Fruit fly (Drosophila melanogaster): ENCODE measurements around the gene CG5167.
A peak's percentile ranks its signal among the peaks of the same experiment; 100 is the strongest.

CG5167 gene

dm6 chr3R:12406235-12407196 lies at the start of gene CG5167 (continued):
- TF ChIP-seq CG6854 (GFP tag; optimal IDR thresholded peaks at IDR 0.05) (peak; percentile 59), CG8319 (GFP tag; optimal IDR thresholded peaks at IDR 0.05) (no peak), CG4318 (GFP tag; optimal IDR thresholded peaks at IDR 0.05) (no peak), CG3032 (tag; optimal IDR thresholded peaks at IDR 0.05) (peak; percentile 7), dsx (GFP tag; optimal IDR thresholded peaks at IDR 0.05; ENCODE audit: poor library complexity, severe bottlenecking) (peak; percentile 2), Sox14 (GFP tag; optimal IDR thresholded peaks at IDR 0.05) (peak; percentile 19), salr (GFP tag; optimal IDR thresholded peaks at IDR 0.05) (peak; percentile 41 to 50), net (GFP tag; optimal IDR thresholded peaks at IDR 0.05) (peak; percentile 76), ss (GFP tag; optimal IDR thresholded peaks at IDR 0.05) (peak; percentile 84 to 89), vri (GFP tag; optimal IDR thresholded peaks at IDR 0.05) (peak; percentile 16)

- TF ChIP-seq CG6276 (GFP tag; optimal IDR thresholded peaks at IDR 0.05) (no peak), CG6854 (GFP tag; optimal IDR thresholded peaks at IDR 0.05) (peak; percentile 26), ss (GFP tag; optimal IDR thresholded peaks at IDR 0.05) (no peak), CG34406 (GFP tag; optimal IDR thresholded peaks at IDR 0.05) (no peak), CG8119 (GFP tag; IDR thresholded peaks at IDR 0.05) (no peak), Eip75B (GFP tag; optimal IDR thresholded peaks at IDR 0.05) (no peak), CG6163 (GFP tag; IDR thresholded peaks at IDR 0.05) (no peak), topi (GFP tag; optimal IDR thresholded peaks at IDR 0.05) (no peak), CG3919 (GFP tag; optimal IDR thresholded peaks at IDR 0.05) (peak; percentile 1), Blimp-1 (GFP tag; optimal IDR thresholded peaks at IDR 0.05) (peak; percentile 75), CG1621 (tag; optimal IDR thresholded peaks at IDR 0.05) (no peak), Eip78C (GFP tag) (peak; percentile 57)
Measured at dm6 chr3R:12359837-12360236, 46.5 kb upstream of the CG5167 start, which contains the start of gene CG4115. Gene CG4115 (plus strand): TSS chr3R:12360008.

dm6 chr3R:12361962-12362497 lies 44.3 kb upstream of the CG5167 start:
- no peak for TF ChIP-seq CG6163 (GFP tag; IDR thresholded peaks at IDR 0.05)
- TF ChIP-seq dsx (GFP tag; optimal IDR thresholded peaks at IDR 0.05; ENCODE audit: poor library complexity, severe bottlenecking), result no peak
- TF ChIP-seq CG16779 (tag; optimal IDR thresholded peaks at IDR 0.05), result no peak
- TF ChIP-seq Hr39 (GFP tag; optimal IDR thresholded peaks at IDR 0.05), result no peak
- TF ChIP-seq CG32006 (GFP tag; optimal IDR thresholded peaks at IDR 0.05), result no peak
- TF ChIP-seq CG9139 (GFP tag; optimal IDR thresholded peaks at IDR 0.05), result no peak
- TF ChIP-seq Eip78C (GFP tag), result no peak
- no peak for TF ChIP-seq Met (GFP tag; optimal IDR thresholded peaks at IDR 0.05)
- TF ChIP-seq CG1621 (tag; optimal IDR thresholded peaks at IDR 0.05), result no peak
- no peak for TF ChIP-seq CG6792 (GFP tag; optimal IDR thresholded peaks at IDR 0.05)
- no peak for TF ChIP-seq spab (GFP tag; optimal IDR thresholded peaks at IDR 0.05)
- no peak for TF ChIP-seq Sox15 (GFP tag; optimal IDR thresholded peaks at IDR 0.05)
- TF ChIP-seq CG6276 (GFP tag; optimal IDR thresholded peaks at IDR 0.05), result no peak
- TF ChIP-seq Ets21C (GFP tag; optimal IDR thresholded peaks at IDR 0.05), result no peak

- TF ChIP-seq Hr39 (GFP tag; optimal IDR thresholded peaks at IDR 0.05) (no peak), dsx (GFP tag; optimal IDR thresholded peaks at IDR 0.05; ENCODE audit: poor library complexity, severe bottlenecking) (peak; percentile 50)
Measured at dm6 chr3R:12363544-12363943, 42.8 kb upstream of the CG5167 start.

- TF ChIP-seq ss (GFP tag; optimal IDR thresholded peaks at IDR 0.05) (no peak), topi (GFP tag; optimal IDR thresholded peaks at IDR 0.05) (no peak), Hr4 (GFP tag; optimal IDR thresholded peaks at IDR 0.05) (no peak), Ets96B (tag; optimal IDR thresholded peaks at IDR 0.05) (no peak), Gug (GFP tag; IDR thresholded peaks at IDR 0.05) (no peak), CG8632 (GFP tag; optimal IDR thresholded peaks at IDR 0.05) (no peak), salr (GFP tag; optimal IDR thresholded peaks at IDR 0.05) (no peak), Sox14 (GFP tag; optimal IDR thresholded peaks at IDR 0.05) (no peak), CG11902 (GFP tag; optimal IDR thresholded peaks at IDR 0.05) (no peak), Hr38 (GFP tag; optimal IDR thresholded peaks at IDR 0.05) (no peak), CG16779 (tag; optimal IDR thresholded peaks at IDR 0.05) (no peak)
Measured at dm6 chr3R:12364580-12364979, 41.8 kb upstream of the CG5167 start, which contains the start of gene Tim17a1. Gene Tim17a1 (minus strand): TSS chr3R:12364680.
